Fruit fly (Drosophila melanogaster) whole organism, adult: ENCODE measurements around the gene Nulp1.

Source experiments
- CG1620 ChIP-seq: fragments of 200-800 bp; sonication (Bioruptor generic); optimal IDR thresholded peaks from 2 replicates; lab custom pipeline; 2016; ENCODE audit warnings: missing biosample characterization, missing genetic modification characterization
- CG7101 ChIP-seq: fragments of 200-800 bp; sonication (Bioruptor generic); optimal IDR thresholded peaks from 2 replicates; lab custom pipeline; 2018; ENCODE audit warnings: missing biosample characterization, mild to moderate bottlenecking, missing genetic modification characterization, moderate library complexity
- Clk ChIP-seq: fragments of 200-800 bp; sonication (Bioruptor generic); optimal IDR thresholded peaks from 2 replicates; lab custom pipeline; 2017; ENCODE audit warnings: missing biosample characterization, missing genetic modification characterization
- Hr96 ChIP-seq: fragments of 200-800 bp; sonication (Bioruptor generic); optimal IDR thresholded peaks from 2 replicates; lab custom pipeline; 2016; ENCODE audit warnings: missing biosample characterization, missing genetic modification characterization
- kay ChIP-seq: fragments of 200-800 bp; sonication (Bioruptor generic); peaks from one replicate; lab custom pipeline; 2016; ENCODE audit warnings: missing biosample characterization, missing genetic modification characterization, borderline replicate concordance
- ovo ChIP-seq: fragments of 200-800 bp; sonication (Bioruptor generic); optimal IDR thresholded peaks from 2 replicates; lab custom pipeline; 2016; ENCODE audit warnings: missing biosample characterization, missing genetic modification characterization
- toe ChIP-seq: fragments of 200-800 bp; sonication (Bioruptor generic); optimal IDR thresholded peaks from 2 replicates; lab custom pipeline; 2016; ENCODE audit warnings: missing biosample characterization, missing genetic modification characterization

- TF ChIP-seq toe (no peak), ovo (GFP tag; lab: Kevin White, UChicago) (no peak), CG1620 (GFP tag; lab: Kevin White, UChicago) (no peak), kay (no peak), Clk (GFP tag; lab: Kevin White, UChicago) (no peak), Hr96 (GFP tag; lab: Kevin White, UChicago) (no peak), CG7101 (tag; lab: Kevin White, UChicago) (no peak)
Observed at dm6 chr3L:8159724-8160422, 49.7 kb downstream of the Nulp1 start, which contains the start of gene CG43886.
